Worm (Caenorhabditis elegans) whole organism, young adult: ENCODE measurements around the gene C30F2.4.

Experiments used
- atf-7 ChIP-seq: sonication (generic microtip); optimal IDR thresholded peaks from 2 replicates; lab custom pipeline; 2017; ENCODE audit warnings: mild to moderate bottlenecking, missing genetic modification characterization, missing compliant biosample characterization
- bed-2 ChIP-seq: fragments of 200-800 bp; sonication (Bioruptor generic); IDR thresholded peaks from 2 replicates; pipeline ENCODE4 v1.3.6; 2022; ENCODE audit warnings: missing genetic modification reagents, missing genetic modification characterization, missing compliant biosample characterization
- cebp-1 ChIP-seq, 2 experiments: fragments of 200-800 bp in 1 of 2; sonication (Bioruptor generic) in 1 of 2; sonication (generic microtip) in 1 of 2; IDR thresholded peaks in 1 of 2; optimal IDR thresholded peaks in 1 of 2; 2 replicates each; pipeline versions ENCODE4 v1.3.6 to Lab custom; 2017 to 2022; ENCODE audit warnings: missing compliant biosample characterization in 2 of 2, missing genetic modification characterization in 2 of 2, mild to moderate bottlenecking in 1 of 2, missing genetic modification reagents in 1 of 2, moderate library complexity in 1 of 2
- die-1 ChIP-seq: sonication (generic microtip); optimal IDR thresholded peaks from 2 replicates; lab custom pipeline; 2016; ENCODE audit warnings: missing genotype, mild to moderate bottlenecking, missing genetic modification characterization, missing compliant biosample characterization
- efl-1 ChIP-seq: fragments of 150-350 bp; optimal IDR thresholded peaks from 2 replicates; lab custom pipeline; 2014; ENCODE audit warnings: missing biosample characterization, missing genetic modification reagents, missing genetic modification characterization
- egl-18 ChIP-seq: fragments of 200-800 bp; sonication (Bioruptor generic); IDR thresholded peaks from 2 replicates; pipeline ENCODE4 v1.3.6; 2022; ENCODE audit warnings: missing genetic modification reagents, missing genetic modification characterization, missing compliant biosample characterization
- hmg-20 ChIP-seq: fragments of 200-800 bp; sonication (Bioruptor generic); IDR thresholded peaks from 2 replicates; pipeline ENCODE4 v1.3.6; 2022; ENCODE audit warnings: missing genetic modification reagents, missing genetic modification characterization, missing compliant biosample characterization
- hsf-1 ChIP-seq: fragments of 200-800 bp; sonication (Bioruptor generic); IDR thresholded peaks from 2 replicates; pipeline ENCODE4 v1.3.6; 2022; ENCODE audit warnings: missing genetic modification reagents, missing genetic modification characterization, missing compliant biosample characterization
- lin-26 ChIP-seq: fragments of 200-800 bp; sonication (Bioruptor generic); IDR thresholded peaks from 2 replicates; pipeline ENCODE4 v1.3.6; 2022; ENCODE audit warnings: missing genetic modification reagents, missing genetic modification characterization, missing compliant biosample characterization
- nfya-1 ChIP-seq: sonication (generic microtip); optimal IDR thresholded peaks from 2 replicates; lab custom pipeline; 2017; ENCODE audit warnings: antibody characterized with exemption, missing compliant biosample characterization, missing genetic modification characterization, borderline replicate concordance; ENCODE audit not compliant: insufficient read depth
- pha-4 ChIP-seq: fragments of 150-350 bp; sonication (generic microtip); optimal IDR thresholded peaks from 2 replicates; lab custom pipeline; 2014; ENCODE audit warnings: missing biosample characterization, missing genetic modification reagents, missing genetic modification characterization
- rcor-1 ChIP-seq: fragments of 200-800 bp; sonication (Bioruptor generic); IDR thresholded peaks from 2 replicates; pipeline ENCODE4 v1.3.6; 2022; ENCODE audit warnings: missing genetic modification reagents, missing genetic modification characterization, missing compliant biosample characterization

ce11 chrX:16040207-16040716 lies 36.1 kb downstream of the C30F2.4 start, which contains the start of gene B0395.3:
- no peak for TF ChIP-seq bed-2
- TF ChIP-seq pha-4 (tag; lab: Kevin White, UChicago): no peak
- TF ChIP-seq egl-18 (GFP tag; lab: Robert Waterston, UW): no peak
- no peak for TF ChIP-seq nfya-1
- no peak for TF ChIP-seq cebp-1 (GFP tag; IDR thresholded peaks at IDR 0.05; lab: Robert Waterston, UW)
- TF ChIP-seq cebp-1 (tag; optimal IDR thresholded peaks at IDR 0.05; lab: Kevin White, UChicago): peak; percentile 75
- TF ChIP-seq lin-26 (GFP tag; lab: Robert Waterston, UW): peak; percentile 60
- no peak for TF ChIP-seq efl-1 (GFP tag; lab: Kevin White, UChicago)
- peak; percentile 6 for TF ChIP-seq atf-7 (tag; lab: Kevin White, UChicago)
- peak; percentile 17 for TF ChIP-seq die-1
- TF ChIP-seq hsf-1: no peak
- TF ChIP-seq hmg-20: no peak
- 0 out of 2 replicates have a peak, but pooled peaks have one; percentile 21 for TF ChIP-seq rcor-1 (GFP tag; lab: Robert Waterston, UW)
